Fruit fly (Drosophila melanogaster): ENCODE measurements around the gene zuc.

Gene zuc

dm6 chr2L:11968581-11969272 lies 21.0 kb downstream of the zuc start (continued):
- TF ChIP-seq dac (GFP tag; optimal IDR thresholded peaks at IDR 0.05) = peak; percentile 29
- TF ChIP-seq CG32006 (GFP tag; optimal IDR thresholded peaks at IDR 0.05) = peak; percentile 69
- TF ChIP-seq CG6854 (GFP tag; optimal IDR thresholded peaks at IDR 0.05) = no peak
- TF ChIP-seq CG34406 (GFP tag; optimal IDR thresholded peaks at IDR 0.05) = peak; percentile 47
- TF ChIP-seq CG7368 (GFP tag; optimal IDR thresholded peaks at IDR 0.05) = peak; percentile 32
- TF ChIP-seq Sox15 (GFP tag; optimal IDR thresholded peaks at IDR 0.05) = peak; percentile 45
- TF ChIP-seq CG6808 (GFP tag; optimal IDR thresholded peaks at IDR 0.05) = peak; percentile 60
- peak; percentile 87 for TF ChIP-seq svp (GFP tag)
- TF ChIP-seq CG6792 (GFP tag; optimal IDR thresholded peaks at IDR 0.05) = peak; percentile 51
- peak; percentile 24 to 46 for TF ChIP-seq ss (GFP tag; optimal IDR thresholded peaks at IDR 0.05)
- peak; percentile 47 for TF ChIP-seq CG11762 (GFP tag; optimal IDR thresholded peaks at IDR 0.05; ENCODE audit: insufficient read depth)
- peak; percentile 58 for TF ChIP-seq cyc (GFP tag; optimal IDR thresholded peaks at IDR 0.05)
- TF ChIP-seq Sox14 (GFP tag; optimal IDR thresholded peaks at IDR 0.05) = peak; percentile 52
- TF ChIP-seq salr (GFP tag; optimal IDR thresholded peaks at IDR 0.05) = peak in 1 of 2 experiments; percentile 73
- TF ChIP-seq CG1621 (tag; optimal IDR thresholded peaks at IDR 0.05) = no peak
- peak; percentile 34 for TF ChIP-seq Sox102F (GFP tag; optimal IDR thresholded peaks at IDR 0.05)
- TF ChIP-seq CG6163 (GFP tag; IDR thresholded peaks at IDR 0.05) = 0 out of 3 replicates have a peak, but pooled peaks have one; percentile 6
- TF ChIP-seq Hr38 (GFP tag; optimal IDR thresholded peaks at IDR 0.05) = no peak
- peak; percentile 45 for TF ChIP-seq Lpt (GFP tag; optimal IDR thresholded peaks at IDR 0.05)
- TF ChIP-seq topi (GFP tag; optimal IDR thresholded peaks at IDR 0.05) = peak; percentile 70
- peak; percentile 31 for TF ChIP-seq CG8632 (GFP tag; optimal IDR thresholded peaks at IDR 0.05)
- TF ChIP-seq CG8119 (GFP tag; IDR thresholded peaks at IDR 0.05) = peak; percentile 56
- peak; percentile 47 for TF ChIP-seq Hr4 (GFP tag; optimal IDR thresholded peaks at IDR 0.05)
- peak; percentile 45 for TF ChIP-seq Eip75B (GFP tag; optimal IDR thresholded peaks at IDR 0.05)
- TF ChIP-seq spab (GFP tag; optimal IDR thresholded peaks at IDR 0.05) = peak; percentile 56
- no peak for TF ChIP-seq eg (GFP tag; IDR thresholded peaks at IDR 0.05)
- peak; percentile 36 for TF ChIP-seq Ets21C (GFP tag; optimal IDR thresholded peaks at IDR 0.05)
- peak; percentile 59 for TF ChIP-seq CG31627 (GFP tag; optimal IDR thresholded peaks at IDR 0.05)
- peak; percentile 26 for TF ChIP-seq achi (GFP tag; optimal IDR thresholded peaks at IDR 0.05)
- TF ChIP-seq CG3032 (tag; optimal IDR thresholded peaks at IDR 0.05) = peak; percentile 47
- TF ChIP-seq OdsH (GFP tag; optimal IDR thresholded peaks at IDR 0.05) = peak; percentile 35
- peak; percentile 63 for TF ChIP-seq CG10631 (GFP tag; optimal IDR thresholded peaks at IDR 0.05)

- peak; percentile 14 for TF ChIP-seq CG6276 (GFP tag; optimal IDR thresholded peaks at IDR 0.05)
- peak; percentile 48 for TF ChIP-seq CG32006 (GFP tag; optimal IDR thresholded peaks at IDR 0.05)
- peak; percentile 58 for TF ChIP-seq Hr39 (GFP tag; optimal IDR thresholded peaks at IDR 0.05)
- TF ChIP-seq CG34406 (GFP tag; optimal IDR thresholded peaks at IDR 0.05) = peak; percentile 26
- TF ChIP-seq fd59A (GFP tag; optimal IDR thresholded peaks at IDR 0.05) = peak; percentile 67
- TF ChIP-seq dac (GFP tag; optimal IDR thresholded peaks at IDR 0.05) = no peak
- no peak for TF ChIP-seq CG11762 (GFP tag; optimal IDR thresholded peaks at IDR 0.05; ENCODE audit: insufficient read depth)
- TF ChIP-seq fd85E (GFP tag; optimal IDR thresholded peaks at IDR 0.05) = no peak
- TF ChIP-seq CG6163 (GFP tag; IDR thresholded peaks at IDR 0.05) = 0 out of 3 replicates have a peak, but pooled peaks have one; percentile 36
- TF ChIP-seq Sox14 (GFP tag; optimal IDR thresholded peaks at IDR 0.05) = peak; percentile 42
- peak; percentile 77 for TF ChIP-seq esn (GFP tag; optimal IDR thresholded peaks at IDR 0.05)
- TF ChIP-seq svp (GFP tag) = peak; percentile 85
- TF ChIP-seq CG31627 (GFP tag; optimal IDR thresholded peaks at IDR 0.05) = peak; percentile 31
- no peak for TF ChIP-seq CG7368 (GFP tag; optimal IDR thresholded peaks at IDR 0.05)
- peak; percentile 57 for TF ChIP-seq Eip75B (GFP tag; optimal IDR thresholded peaks at IDR 0.05)
- no peak for TF ChIP-seq eg (GFP tag; IDR thresholded peaks at IDR 0.05)
- TF ChIP-seq CG8119 (GFP tag; IDR thresholded peaks at IDR 0.05) = no peak
- peak; percentile 1 to 50 for TF ChIP-seq ss (GFP tag; optimal IDR thresholded peaks at IDR 0.05)
- TF ChIP-seq CG10631 (GFP tag; optimal IDR thresholded peaks at IDR 0.05) = peak; percentile 74
- TF ChIP-seq Sox102F (GFP tag; optimal IDR thresholded peaks at IDR 0.05) = peak; percentile 27
- TF ChIP-seq CG6808 (GFP tag; optimal IDR thresholded peaks at IDR 0.05) = peak; percentile 62
- peak; percentile 48 for TF ChIP-seq Smox (GFP tag; optimal IDR thresholded peaks at IDR 0.05)
- TF ChIP-seq Eip78C (GFP tag) = peak; percentile 83
- TF ChIP-seq Gug (GFP tag; IDR thresholded peaks at IDR 0.05) = no peak
- TF ChIP-seq CG6854 (GFP tag; optimal IDR thresholded peaks at IDR 0.05) = peak; percentile 9
- TF ChIP-seq CG16779 (tag; optimal IDR thresholded peaks at IDR 0.05) = no peak
- no peak for TF ChIP-seq CG11294 (GFP tag; IDR thresholded peaks at IDR 0.05)
- TF ChIP-seq topi (GFP tag; optimal IDR thresholded peaks at IDR 0.05) = peak; percentile 65
- TF ChIP-seq acj6 (GFP tag; optimal IDR thresholded peaks at IDR 0.05) = peak; percentile 55
- no peak for TF ChIP-seq Ets96B (tag; optimal IDR thresholded peaks at IDR 0.05)
These were observed 23.8 kb downstream of the zuc start for dm6 chr2L:11965610-11966594.

Measured in whole organism, prepupa.